Worm (Caenorhabditis elegans) whole organism, late embryonic: ENCODE data around the gene htas-1.

Experiments
- ceh-14 ChIP-seq: sonication (generic microtip); optimal IDR thresholded peaks from 2 replicates; lab custom pipeline; 2016; ENCODE audit warnings: missing genotype, missing genetic modification characterization, missing compliant biosample characterization
- dmd-4 ChIP-seq: sonication (generic microtip); optimal IDR thresholded peaks from 2 replicates; lab custom pipeline; 2016; ENCODE audit warnings: borderline replicate concordance, missing genetic modification characterization, missing compliant biosample characterization
- fax-1 ChIP-seq: sonication (generic microtip); optimal IDR thresholded peaks from 2 replicates; lab custom pipeline; 2016; ENCODE audit warnings: missing genotype, missing genetic modification characterization, missing compliant biosample characterization
- fkh-6 ChIP-seq: sonication (generic microtip); optimal IDR thresholded peaks from 2 replicates; lab custom pipeline; 2016; ENCODE audit warnings: missing genetic modification characterization, missing compliant biosample characterization
- madf-2 ChIP-seq: sonication (generic microtip); optimal IDR thresholded peaks from 2 replicates; lab custom pipeline; 2017; ENCODE audit warnings: missing genetic modification characterization, missing compliant biosample characterization
- nhr-11 ChIP-seq: fragments of 150-350 bp; optimal IDR thresholded peaks from 2 replicates; lab custom pipeline; 2014; ENCODE audit warnings: missing biosample characterization, missing genetic modification characterization
- zip-5 ChIP-seq: sonication (generic microtip); optimal IDR thresholded peaks from 2 replicates; lab custom pipeline; 2016; ENCODE audit warnings: missing genetic modification characterization, missing compliant biosample characterization

DNA sequence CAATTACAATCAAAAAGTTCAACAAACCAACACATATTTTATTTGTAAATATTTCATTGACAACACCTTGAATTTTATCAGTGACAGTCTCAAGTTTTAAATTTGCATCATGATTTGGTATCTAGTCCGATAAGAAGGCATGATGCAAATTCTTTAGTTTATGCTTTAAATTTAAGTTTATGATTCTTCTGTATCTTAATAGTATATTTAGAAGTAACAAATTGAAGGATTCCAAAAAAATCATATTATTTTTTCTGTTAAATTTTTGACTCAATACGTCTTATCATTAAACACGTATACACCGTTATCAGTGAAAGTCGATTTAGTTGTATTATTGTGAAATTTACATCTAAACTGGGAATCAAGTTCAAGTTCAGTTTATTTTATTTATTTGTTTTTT, 32.1 kb downstream of the htas-1 start, which contains the start of gene chca-1:
- no peak for TF ChIP-seq zip-5 (tag; lab: Kevin White, UChicago)
- TF ChIP-seq ceh-14 (tag; lab: Kevin White, UChicago), result no peak
- no peak for TF ChIP-seq fkh-6
- TF ChIP-seq dmd-4 (tag; lab: Kevin White, UChicago), result no peak
- no peak for TF ChIP-seq madf-2
- no peak for TF ChIP-seq nhr-11 (tag; lab: Kevin White, UChicago)
- no peak for TF ChIP-seq fax-1
